Worm (Caenorhabditis elegans) whole organism, L2 larva: ENCODE data around the gene F16G10.14.

Experiments used
- C34F6.9 ChIP-seq: fragments of 150-350 bp; optimal IDR thresholded peaks from 2 replicates; lab custom pipeline; 2014; ENCODE audit warnings: missing biosample characterization, missing genetic modification characterization
- F13H6.1 ChIP-seq: sonication (generic microtip); optimal IDR thresholded peaks from 2 replicates; lab custom pipeline; 2016; ENCODE audit warnings: missing genetic modification characterization, missing compliant biosample characterization
- R02D3.7 ChIP-seq: fragments of 150-350 bp; optimal IDR thresholded peaks from 2 replicates; lab custom pipeline; 2014; ENCODE audit warnings: missing biosample characterization, missing genetic modification characterization
- ZK546.5 ChIP-seq: sonication (generic microtip); optimal IDR thresholded peaks from 2 replicates; lab custom pipeline; 2017; ENCODE audit warnings: missing biosample characterization, missing genetic modification characterization
- alr-1 ChIP-seq: fragments of 150-350 bp; optimal IDR thresholded peaks from 2 replicates; lab custom pipeline; 2014; ENCODE audit warnings: missing biosample characterization, missing genetic modification characterization
- aly-2 ChIP-seq: fragments of 150-350 bp; optimal IDR thresholded peaks from 2 replicates; lab custom pipeline; 2014; ENCODE audit warnings: missing biosample characterization, missing genetic modification characterization
- ama-1 ChIP-seq: fragments of 150-350 bp; optimal IDR thresholded peaks from 2 replicates; lab custom pipeline; 2018; ENCODE audit warnings: inconsistent platforms
- blmp-1 ChIP-seq: sonication (generic microtip); optimal IDR thresholded peaks from 2 replicates; lab custom pipeline; 2017; ENCODE audit warnings: missing genetic modification characterization, mild to moderate bottlenecking, missing compliant biosample characterization, antibody characterized with exemption, moderate library complexity; ENCODE audit not compliant: insufficient read depth
- ceh-16 ChIP-seq: fragments of 150-350 bp; optimal IDR thresholded peaks from 2 replicates; lab custom pipeline; 2014; ENCODE audit warnings: missing biosample characterization, missing genetic modification characterization
- crh-2 ChIP-seq: sonication (generic microtip); optimal IDR thresholded peaks from 2 replicates; lab custom pipeline; 2017; ENCODE audit warnings: missing biosample characterization, missing genetic modification characterization
- dmd-4 ChIP-seq: sonication (generic microtip); optimal IDR thresholded peaks from 2 replicates; lab custom pipeline; 2017; ENCODE audit warnings: missing biosample characterization, missing genetic modification characterization
- egl-27 ChIP-seq: sonication (generic microtip); optimal IDR thresholded peaks from 3 replicates; lab custom pipeline; 2017; ENCODE audit warnings: missing biosample characterization, missing genetic modification reagents, missing genetic modification characterization
- elt-1 ChIP-seq: fragments of 150-350 bp; optimal IDR thresholded peaks from 2 replicates; lab custom pipeline; 2014; ENCODE audit warnings: missing biosample characterization, missing genetic modification characterization
- fos-1 ChIP-seq: fragments of 150-350 bp; optimal IDR thresholded peaks from 2 replicates; lab custom pipeline; 2014; ENCODE audit warnings: missing biosample characterization, missing genetic modification characterization
- gmeb-1 ChIP-seq: fragments of 150-350 bp; optimal IDR thresholded peaks from 2 replicates; lab custom pipeline; 2014; ENCODE audit warnings: missing biosample characterization, missing genetic modification characterization
- lin-13 ChIP-seq: fragments of 150-350 bp; optimal IDR thresholded peaks from 2 replicates; lab custom pipeline; 2014; ENCODE audit warnings: missing biosample characterization, missing genetic modification reagents, missing genetic modification characterization
- lsy-2 ChIP-seq, 2 experiments: fragments of 150-350 bp in 1 of 2; sonication (generic microtip) in 1 of 2; optimal IDR thresholded peaks; 2 replicates each; lab custom pipeline; 2014 to 2017; ENCODE audit warnings: missing biosample characterization in 2 of 2, missing genetic modification characterization in 2 of 2
- mbf-1 ChIP-seq: sonication (generic microtip); optimal IDR thresholded peaks from 2 replicates; lab custom pipeline; 2017; ENCODE audit warnings: missing biosample characterization, missing genetic modification characterization
- mdl-1 ChIP-seq, 2 experiments: fragments of 150-350 bp in 1 of 2; sonication (generic microtip) in 1 of 2; optimal IDR thresholded peaks; 2 replicates each; lab custom pipeline; 2017; ENCODE audit warnings: missing biosample characterization in 2 of 2, missing genetic modification characterization in 2 of 2
- nhr-12 ChIP-seq: fragments of 150-350 bp; optimal IDR thresholded peaks from 2 replicates; lab custom pipeline; 2014; ENCODE audit warnings: missing biosample characterization, missing genetic modification characterization
- nhr-21 ChIP-seq: fragments of 150-350 bp; optimal IDR thresholded peaks from 2 replicates; lab custom pipeline; 2014; ENCODE audit warnings: missing biosample characterization, missing genetic modification characterization
- nhr-23 ChIP-seq: fragments of 150-350 bp; optimal IDR thresholded peaks from 2 replicates; lab custom pipeline; 2014; ENCODE audit warnings: missing biosample characterization, missing genetic modification reagents, missing genetic modification characterization
- nhr-237 ChIP-seq: fragments of 150-350 bp; optimal IDR thresholded peaks from 2 replicates; lab custom pipeline; 2014; ENCODE audit warnings: missing biosample characterization, missing genetic modification characterization
- nhr-25 ChIP-seq: fragments of 150-350 bp; sonication (generic microtip); optimal IDR thresholded peaks from 3 replicates; lab custom pipeline; 2014; ENCODE audit warnings: missing biosample characterization, missing genetic modification characterization
- nhr-6 ChIP-seq: fragments of 150-350 bp; optimal IDR thresholded peaks from 2 replicates; lab custom pipeline; 2014; ENCODE audit warnings: missing biosample characterization, missing genetic modification characterization
- nhr-77 ChIP-seq: fragments of 150-350 bp; optimal IDR thresholded peaks from 2 replicates; lab custom pipeline; 2014; ENCODE audit warnings: missing biosample characterization, missing genetic modification characterization
- peb-1 ChIP-seq: fragments of 150-350 bp; optimal IDR thresholded peaks from 2 replicates; lab custom pipeline; 2014; ENCODE audit warnings: missing biosample characterization, missing genetic modification characterization
- sem-4 ChIP-seq: fragments of 150-350 bp; optimal IDR thresholded peaks from 2 replicates; lab custom pipeline; 2014; ENCODE audit warnings: missing biosample characterization, missing genetic modification reagents, missing genetic modification characterization
- skn-1 ChIP-seq: sonication (generic microtip); optimal IDR thresholded peaks from 2 replicates; lab custom pipeline; 2017; ENCODE audit warnings: missing biosample characterization, missing genetic modification characterization
- sma-3 ChIP-seq: sonication (generic microtip); optimal IDR thresholded peaks from 2 replicates; lab custom pipeline; 2016; ENCODE audit warnings: missing genetic modification reagents, missing genetic modification characterization, missing compliant biosample characterization
- sma-9 ChIP-seq, 2 experiments: fragments of 150-350 bp in 1 of 2; sonication (generic microtip) in 1 of 2; optimal IDR thresholded peaks; 2 replicates each; lab custom pipeline; 2014 to 2016; ENCODE audit warnings: missing genetic modification characterization in 2 of 2, mild to moderate bottlenecking in 1 of 2, missing biosample characterization in 1 of 2, missing compliant biosample characterization in 1 of 2, missing genetic modification reagents in 1 of 2, moderate library complexity in 1 of 2
- snpc-4 ChIP-seq: fragments of 150-350 bp; optimal IDR thresholded peaks from 2 replicates; lab custom pipeline; 2014; ENCODE audit warnings: missing biosample characterization, missing genetic modification characterization
- unc-55 ChIP-seq: fragments of 150-350 bp; sonication (generic microtip); optimal IDR thresholded peaks from 3 replicates; lab custom pipeline; 2014; ENCODE audit warnings: missing biosample characterization, missing genetic modification reagents, missing genetic modification characterization
- unc-62 ChIP-seq: fragments of 150-350 bp; optimal IDR thresholded peaks from 2 replicates; lab custom pipeline; 2014; ENCODE audit warnings: missing biosample characterization, missing genetic modification reagents, missing genetic modification characterization
- zag-1 ChIP-seq: fragments of 150-350 bp; optimal IDR thresholded peaks from 2 replicates; lab custom pipeline; 2014; ENCODE audit warnings: missing biosample characterization, missing genetic modification characterization
- ztf-1 ChIP-seq: fragments of 200-800 bp; sonication (Bioruptor generic); conservative IDR thresholded peaks from 2 replicates; pipeline ENCODE4 v1.3.6; 2022; ENCODE audit warnings: missing genetic modification characterization, missing compliant biosample characterization
- ztf-4 ChIP-seq: fragments of 150-350 bp; optimal IDR thresholded peaks from 2 replicates; lab custom pipeline; 2014; ENCODE audit warnings: missing biosample characterization, missing genetic modification characterization

F16G10.14 gene

ce11 chrII:2366623-2367365 is 32.0 kb downstream of the F16G10.14 start, which contains the start of the genes F43C11.12 and F16G10.5:
Gene F43C11.12 (minus strand): TSS chrII:2366723.
Gene F16G10.5 (plus strand): TSS chrII:2367315.
- TF ChIP-seq ceh-16 (no peak), nhr-6 (tag; lab: Kevin White, UChicago) (no peak), C34F6.9 (tag; lab: Kevin White, UChicago) (no peak), mdl-1 (tag; optimal IDR thresholded peaks at IDR 0.05; lab: Kevin White, UChicago) (no peak), peb-1 (tag; lab: Kevin White, UChicago) (no peak), F13H6.1 (no peak), unc-55 (GFP tag; lab: Kevin White, UChicago) (no peak), nhr-23 (tag; lab: Kevin White, UChicago) (no peak), alr-1 (tag; lab: Kevin White, UChicago) (no peak), ztf-1 (GFP tag; lab: Robert Waterston, UW) (no peak), nhr-237 (tag; lab: Kevin White, UChicago) (no peak), lin-13 (no peak), aly-2 (no peak), dmd-4 (no peak), nhr-77 (no peak)

DNA sequence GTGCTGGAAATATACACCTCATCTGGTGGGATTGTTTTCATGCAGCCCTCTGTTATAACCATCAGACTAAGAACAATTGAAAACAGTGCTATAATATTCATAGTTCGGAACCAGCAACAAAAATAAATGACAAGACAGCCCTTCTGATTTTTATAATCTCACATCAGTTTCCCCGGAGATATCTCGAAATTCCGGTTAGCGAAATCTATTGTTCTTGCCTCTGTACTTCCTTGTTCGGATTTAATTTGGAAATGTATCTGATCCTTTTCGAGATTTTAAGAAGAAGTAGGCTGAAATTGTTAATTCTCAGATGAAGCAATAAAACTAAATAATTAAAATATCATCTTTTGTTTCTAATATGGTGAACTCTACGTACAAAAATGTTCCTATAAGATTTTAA is 35.1 kb downstream of the F16G10.14 start, which contains the start of gene F43C11.11:
Gene F43C11.11 (minus strand): TSS at position 101 of the 400 bp plus-strand sequence.
- TF ChIP-seq zag-1 (tag; lab: Kevin White, UChicago) (no peak), sma-3 (GFP tag; lab: Kevin White, UChicago) (no peak), egl-27 (tag; lab: Kevin White, UChicago) (no peak), sma-9 (GFP tag; optimal IDR thresholded peaks at IDR 0.05; lab: Kevin White, UChicago) (no peak), sma-9 (tag; optimal IDR thresholded peaks at IDR 0.05; lab: Kevin White, UChicago) (no peak), unc-62 (GFP tag; lab: Kevin White, UChicago) (no peak), nhr-23 (tag; lab: Kevin White, UChicago) (no peak), fos-1 (no peak)

DNA sequence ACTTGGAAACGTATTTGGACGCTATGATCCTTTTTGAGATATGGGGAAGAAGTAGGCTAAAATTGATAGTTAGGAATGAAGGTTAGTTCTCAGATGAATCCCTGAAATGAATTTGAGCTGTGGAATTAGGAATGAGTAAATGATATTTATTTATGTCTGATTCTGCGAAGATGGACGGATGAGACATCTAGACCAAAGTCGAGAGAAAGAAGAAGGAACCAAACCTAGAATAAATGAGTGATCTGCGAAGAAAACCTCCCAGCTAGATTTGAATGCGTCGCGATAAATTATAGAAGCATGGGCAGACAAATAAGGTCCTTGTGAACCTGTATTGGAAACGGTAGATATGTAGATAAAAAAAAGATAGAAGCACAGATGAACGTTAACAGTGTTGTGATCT is 38.8 kb downstream of the F16G10.14 start, which contains the start of gene F43C11.16:
Gene F43C11.16 (minus strand): TSS at position 101 of the 400 bp plus-strand sequence.
- no peak for TF ChIP-seq sem-4
- no peak for TF ChIP-seq elt-1 (tag; lab: Kevin White, UChicago)
- no peak for TF ChIP-seq blmp-1 (tag; lab: Kevin White, UChicago)
- no peak for TF ChIP-seq nhr-237 (tag; lab: Kevin White, UChicago)
- TF ChIP-seq sma-9 (GFP tag; optimal IDR thresholded peaks at IDR 0.05; lab: Kevin White, UChicago) = no peak
- TF ChIP-seq sma-9 (tag; optimal IDR thresholded peaks at IDR 0.05; lab: Kevin White, UChicago) = no peak
- no peak for TF ChIP-seq mbf-1 (tag; lab: Kevin White, UChicago)
- TF ChIP-seq skn-1 (tag; lab: Kevin White, UChicago) = no peak
- TF ChIP-seq lsy-2 (tag; optimal IDR thresholded peaks at IDR 0.05; lab: Kevin White, UChicago) = no peak
- TF ChIP-seq F13H6.1 = no peak
- TF ChIP-seq unc-55 (GFP tag; lab: Kevin White, UChicago) = no peak
- TF ChIP-seq nhr-21 (tag; lab: Kevin White, UChicago) = no peak
- no peak for TF ChIP-seq gmeb-1 (tag; lab: Kevin White, UChicago)
- no peak for TF ChIP-seq ztf-1 (GFP tag; lab: Robert Waterston, UW)
- TF ChIP-seq fos-1 = no peak
- no peak for TF ChIP-seq egl-27 (tag; lab: Kevin White, UChicago)
- TF ChIP-seq crh-2 (tag; lab: Kevin White, UChicago) = no peak
- TF ChIP-seq unc-62 (GFP tag; lab: Kevin White, UChicago) = no peak

ce11 chrII:2356795-2357194 is 42.0 kb downstream of the F16G10.14 start, which contains the start of gene F43C11.1:
Gene F43C11.1 (plus strand): TSS chrII:2357095.
- TF ChIP-seq ama-1 (lab: Kevin White, UChicago) = no peak
- TF ChIP-seq ZK546.5 (tag; lab: Kevin White, UChicago) = no peak
- TF ChIP-seq nhr-12 (tag; lab: Kevin White, UChicago) = no peak
- no peak for TF ChIP-seq sma-9 (GFP tag; optimal IDR thresholded peaks at IDR 0.05; lab: Kevin White, UChicago)
- TF ChIP-seq sma-9 (tag; optimal IDR thresholded peaks at IDR 0.05; lab: Kevin White, UChicago) = no peak
- no peak for TF ChIP-seq snpc-4 (tag; lab: Kevin White, UChicago)
- TF ChIP-seq ceh-16 = no peak
- TF ChIP-seq ztf-4 (tag; lab: Kevin White, UChicago) = no peak
- no peak for TF ChIP-seq nhr-25 (tag; lab: Kevin White, UChicago)
- TF ChIP-seq R02D3.7 (tag; lab: Kevin White, UChicago) = no peak
- TF ChIP-seq, all 48 proteins: peak for 0
